Fruit fly (Drosophila melanogaster) whole organism, embryonic: ENCODE results near the gene CG7362.
A peak's percentile ranks its signal among the peaks of the same experiment; 100 is the strongest.

Experiments used
- ATbp ChIP-seq: fragments of 200-800 bp; sonication (Bioruptor generic); optimal IDR thresholded peaks from 2 replicates; lab custom pipeline; 2017; ENCODE audit warnings: missing biosample characterization, mild to moderate bottlenecking, missing genetic modification characterization, missing genetic modification reagents
- CG10959 ChIP-seq: fragments of 200-800 bp; sonication (Bioruptor generic); IDR thresholded peaks from 2 replicates; pipeline ENCODE4 v1.3.6; 2022; ENCODE audit warnings: missing biosample characterization, missing genetic modification characterization
- CG11456 ChIP-seq: fragments of 200-800 bp; sonication (Bioruptor generic); IDR thresholded peaks from 3 replicates; pipeline ENCODE4 v1.3.6; 2022; ENCODE audit warnings: missing biosample characterization, missing genetic modification characterization
- CG11696 ChIP-seq: fragments of 200-800 bp; sonication (Bioruptor generic); IDR thresholded peaks from 2 replicates; pipeline ENCODE4 v1.3.6; 2022; ENCODE audit warnings: missing biosample characterization, missing genetic modification characterization
- CG14860 ChIP-seq: fragments of 200-800 bp; sonication (Bioruptor generic); IDR thresholded peaks from 3 replicates; pipeline ENCODE4 v1.3.6; 2022; ENCODE audit warnings: missing biosample characterization, missing genetic modification characterization; ENCODE audit not compliant: partially characterized antibody
- CG1603 ChIP-seq: fragments of 200-800 bp; sonication (Bioruptor generic); optimal IDR thresholded peaks from 2 replicates; lab custom pipeline; 2019; ENCODE audit warnings: missing biosample characterization, mild to moderate bottlenecking, missing genetic modification characterization, moderate library complexity
- CG16815 ChIP-seq: fragments of 200-800 bp; sonication (Bioruptor generic); optimal IDR thresholded peaks from 3 replicates; lab custom pipeline; 2017; ENCODE audit warnings: missing biosample characterization, mild to moderate bottlenecking, missing genetic modification characterization
- CG2116 ChIP-seq: fragments of 200-800 bp; sonication (Bioruptor generic); optimal IDR thresholded peaks from 3 replicates; lab custom pipeline; 2018; ENCODE audit warnings: missing biosample characterization, mild to moderate bottlenecking, missing genetic modification characterization
- CG3281 ChIP-seq: fragments of 200-800 bp; sonication (Bioruptor generic); optimal IDR thresholded peaks from 3 replicates; lab custom pipeline; 2017; ENCODE audit warnings: missing biosample characterization, mild to moderate bottlenecking, missing genetic modification characterization
- CG4854 ChIP-seq: fragments of 200-800 bp; sonication (Bioruptor generic); optimal IDR thresholded peaks from 2 replicates; lab custom pipeline; 2016; ENCODE audit warnings: missing biosample characterization, missing genetic modification characterization, inconsistent platforms
- CG6813 ChIP-seq: fragments of 200-800 bp; sonication (Bioruptor generic); optimal IDR thresholded peaks from 2 replicates; lab custom pipeline; 2017; ENCODE audit warnings: missing biosample characterization, missing genetic modification characterization, mild to moderate bottlenecking, moderate library complexity, missing genetic modification reagents
- CG8388 ChIP-seq: fragments of 200-800 bp; sonication (Bioruptor generic); optimal IDR thresholded peaks from 2 replicates; lab custom pipeline; 2019; ENCODE audit warnings: missing biosample characterization, mild to moderate bottlenecking, missing genetic modification characterization, moderate library complexity
- CG9817 ChIP-seq: fragments of 200-800 bp; sonication (Bioruptor generic); optimal IDR thresholded peaks from 2 replicates; lab custom pipeline; 2018; ENCODE audit warnings: missing biosample characterization, mild to moderate bottlenecking, missing genetic modification characterization, moderate library complexity
- D ChIP-seq, 2 experiments: fragments of 200-800 bp in 1 of 2; fragments of >200 bp in 1 of 2; sonication (Bioruptor generic) in 1 of 2; optimal IDR thresholded peaks; 2 replicates in 1 of 2; 3 replicates in 1 of 2; lab custom pipeline; 2017; ENCODE audit warnings: mild to moderate bottlenecking in 1 of 2, missing biosample characterization in 1 of 2, missing genetic modification characterization in 1 of 2, missing genetic modification reagents in 1 of 2
- D19B ChIP-seq: fragments of 200-800 bp; sonication (Bioruptor generic); optimal IDR thresholded peaks from 2 replicates; lab custom pipeline; 2017; ENCODE audit warnings: missing biosample characterization, mild to moderate bottlenecking, missing genetic modification characterization
- H2.0 ChIP-seq: fragments of 200-800 bp; sonication (Bioruptor generic); IDR thresholded peaks from 2 replicates; pipeline ENCODE4 v1.3.6; 2022; ENCODE audit warnings: missing biosample characterization, missing genetic modification characterization
- Hand ChIP-seq: fragments of 200-800 bp; sonication (Bioruptor generic); optimal IDR thresholded peaks from 2 replicates; lab custom pipeline; 2017; ENCODE audit warnings: mild to moderate bottlenecking, missing biosample characterization, missing genetic modification reagents, missing genetic modification characterization
- Hmr ChIP-seq: fragments of 200-800 bp; sonication (Bioruptor generic); optimal IDR thresholded peaks from 3 replicates; lab custom pipeline; 2017; ENCODE audit warnings: mild to moderate bottlenecking, missing biosample characterization, missing genetic modification reagents, missing genetic modification characterization
- Hr3 ChIP-seq: fragments of 200-800 bp; sonication (Bioruptor generic); optimal IDR thresholded peaks from 3 replicates; lab custom pipeline; 2016; ENCODE audit warnings: missing biosample characterization, missing genetic modification characterization
- Jarid2 ChIP-seq: fragments of 200-800 bp; sonication (Bioruptor generic); optimal IDR thresholded peaks from 3 replicates; lab custom pipeline; 2017; ENCODE audit warnings: mild to moderate bottlenecking, missing biosample characterization, missing genetic modification reagents, missing genetic modification characterization
- Med ChIP-seq: fragments of 200-800 bp; sonication (Bioruptor generic); peaks from one replicate; lab custom pipeline; 2016; ENCODE audit warnings: missing biosample characterization, missing genetic modification characterization, mild to moderate bottlenecking, inconsistent platforms, moderate library complexity
- Meics ChIP-seq: fragments of 200-800 bp; sonication (Bioruptor generic); optimal IDR thresholded peaks from 2 replicates; lab custom pipeline; 2017; ENCODE audit warnings: missing biosample characterization, mild to moderate bottlenecking, missing genetic modification characterization
- Ravus ChIP-seq: fragments of 200-800 bp; sonication (Bioruptor generic); IDR thresholded peaks from 2 replicates; pipeline ENCODE4 v1.3.6; 2022; ENCODE audit warnings: missing biosample characterization, missing genetic modification characterization
- Sry-β ChIP-seq: fragments of 200-800 bp; sonication (Bioruptor generic); optimal IDR thresholded peaks from 2 replicates; lab custom pipeline; 2018; ENCODE audit warnings: missing biosample characterization, mild to moderate bottlenecking, missing genetic modification characterization, moderate library complexity
- cato ChIP-seq: fragments of 200-800 bp; sonication (Bioruptor generic); optimal IDR thresholded peaks from 2 replicates; lab custom pipeline; 2016; ENCODE audit warnings: missing biosample characterization, missing genetic modification characterization, borderline replicate concordance
- cwo ChIP-seq: fragments of 200-800 bp; sonication (Bioruptor generic); optimal IDR thresholded peaks from 3 replicates; lab custom pipeline; 2017; ENCODE audit warnings: missing biosample characterization, missing genetic modification characterization, mild to moderate bottlenecking, moderate library complexity, missing genetic modification reagents
- fd64A ChIP-seq: fragments of 200-800 bp; sonication (Bioruptor generic); optimal IDR thresholded peaks from 3 replicates; lab custom pipeline; 2018; ENCODE audit warnings: missing biosample characterization, mild to moderate bottlenecking, missing genetic modification characterization
- fd96Cb ChIP-seq: fragments of 200-800 bp; sonication (Bioruptor generic); optimal IDR thresholded peaks from 2 replicates; lab custom pipeline; 2018; ENCODE audit warnings: missing biosample characterization, mild to moderate bottlenecking, missing genetic modification characterization, moderate library complexity
- insv ChIP-seq, 2 experiments: fragments of 200-800 bp; sonication (Bioruptor generic); optimal IDR thresholded peaks; 3 replicates each; lab custom pipeline; 2016 to 2018; ENCODE audit warnings: missing biosample characterization in 2 of 2, missing genetic modification characterization in 2 of 2
- inv ChIP-seq: fragments of 200-800 bp; sonication (Bioruptor generic); IDR thresholded peaks from 2 replicates; pipeline ENCODE4 v1.3.6; 2022; ENCODE audit warnings: missing biosample characterization, missing genetic modification characterization; ENCODE audit not compliant: partially characterized antibody
- jing ChIP-seq: fragments of 200-800 bp; sonication (Bioruptor generic); optimal IDR thresholded peaks from 2 replicates; lab custom pipeline; 2018; ENCODE audit warnings: missing biosample characterization, mild to moderate bottlenecking, missing genetic modification characterization
- kah ChIP-seq: fragments of 200-800 bp; sonication (Bioruptor generic); optimal IDR thresholded peaks from 2 replicates; lab custom pipeline; 2018; ENCODE audit warnings: missing biosample characterization, mild to moderate bottlenecking, missing genetic modification characterization
- nom ChIP-seq: fragments of 200-800 bp; sonication (Bioruptor generic); optimal IDR thresholded peaks from 2 replicates; lab custom pipeline; 2017; ENCODE audit warnings: missing biosample characterization, missing genetic modification characterization, mild to moderate bottlenecking, moderate library complexity, missing genetic modification reagents
- peb ChIP-seq: fragments of 200-800 bp; sonication (Bioruptor generic); IDR thresholded peaks from 2 replicates; pipeline ENCODE4 v1.3.6; 2022; ENCODE audit warnings: missing biosample characterization, missing genetic modification characterization
- pita ChIP-seq: fragments of 200-800 bp; sonication (Bioruptor generic); optimal IDR thresholded peaks from 2 replicates; lab custom pipeline; 2017; ENCODE audit warnings: missing biosample characterization, mild to moderate bottlenecking, missing genetic modification characterization
- ranshi ChIP-seq: fragments of 200-800 bp; sonication (Bioruptor generic); IDR thresholded peaks from 2 replicates; pipeline ENCODE4 v1.3.6; 2022; ENCODE audit warnings: missing biosample characterization, missing genetic modification characterization
- salm ChIP-seq: fragments of 200-800 bp; sonication (Bioruptor generic); optimal IDR thresholded peaks from 2 replicates; lab custom pipeline; 2018; ENCODE audit warnings: missing biosample characterization, mild to moderate bottlenecking, missing genetic modification characterization
- slou ChIP-seq: fragments of 200-800 bp; sonication (Bioruptor generic); optimal IDR thresholded peaks from 3 replicates; lab custom pipeline; 2016; ENCODE audit warnings: missing biosample characterization, missing genetic modification characterization
- sna ChIP-seq: fragments of 200-800 bp; sonication (Bioruptor generic); IDR thresholded peaks from 2 replicates; pipeline ENCODE4 v1.3.6; 2022; ENCODE audit warnings: missing biosample characterization, missing genetic modification characterization; ENCODE audit not compliant: partially characterized antibody
- sob ChIP-seq: fragments of 200-800 bp; sonication (Bioruptor generic); IDR thresholded peaks from 2 replicates; pipeline ENCODE4 v1.3.6; 2022; ENCODE audit warnings: missing biosample characterization, missing genetic modification characterization
- tgo ChIP-seq: fragments of 200-800 bp; sonication (Bioruptor generic); IDR thresholded peaks from 3 replicates; pipeline ENCODE4 v1.3.6; 2022; ENCODE audit warnings: missing biosample characterization, missing genetic modification characterization
- tin ChIP-seq: fragments of 200-800 bp; sonication (Bioruptor generic); optimal IDR thresholded peaks from 3 replicates; lab custom pipeline; 2016; ENCODE audit warnings: missing biosample characterization, missing genetic modification characterization
- unpg ChIP-seq: fragments of 200-800 bp; sonication (Bioruptor generic); optimal IDR thresholded peaks from 3 replicates; lab custom pipeline; 2018; ENCODE audit warnings: missing biosample characterization, mild to moderate bottlenecking, missing genetic modification characterization, moderate library complexity
- vvl ChIP-seq: fragments of 200-800 bp; sonication (Bioruptor generic); IDR thresholded peaks from 2 replicates; pipeline ENCODE4 v1.3.6; 2022; ENCODE audit warnings: missing biosample characterization, missing genetic modification characterization
- wor ChIP-seq: fragments of 200-800 bp; sonication (Bioruptor generic); IDR thresholded peaks from 2 replicates; pipeline ENCODE4 v1.3.6; 2022; ENCODE audit warnings: missing biosample characterization, missing genetic modification characterization
- zf30C ChIP-seq: fragments of 200-800 bp; sonication (Bioruptor generic); optimal IDR thresholded peaks from 3 replicates; lab custom pipeline; 2018; ENCODE audit warnings: missing biosample characterization, mild to moderate bottlenecking, missing genetic modification characterization

Gene CG7362

DNA sequence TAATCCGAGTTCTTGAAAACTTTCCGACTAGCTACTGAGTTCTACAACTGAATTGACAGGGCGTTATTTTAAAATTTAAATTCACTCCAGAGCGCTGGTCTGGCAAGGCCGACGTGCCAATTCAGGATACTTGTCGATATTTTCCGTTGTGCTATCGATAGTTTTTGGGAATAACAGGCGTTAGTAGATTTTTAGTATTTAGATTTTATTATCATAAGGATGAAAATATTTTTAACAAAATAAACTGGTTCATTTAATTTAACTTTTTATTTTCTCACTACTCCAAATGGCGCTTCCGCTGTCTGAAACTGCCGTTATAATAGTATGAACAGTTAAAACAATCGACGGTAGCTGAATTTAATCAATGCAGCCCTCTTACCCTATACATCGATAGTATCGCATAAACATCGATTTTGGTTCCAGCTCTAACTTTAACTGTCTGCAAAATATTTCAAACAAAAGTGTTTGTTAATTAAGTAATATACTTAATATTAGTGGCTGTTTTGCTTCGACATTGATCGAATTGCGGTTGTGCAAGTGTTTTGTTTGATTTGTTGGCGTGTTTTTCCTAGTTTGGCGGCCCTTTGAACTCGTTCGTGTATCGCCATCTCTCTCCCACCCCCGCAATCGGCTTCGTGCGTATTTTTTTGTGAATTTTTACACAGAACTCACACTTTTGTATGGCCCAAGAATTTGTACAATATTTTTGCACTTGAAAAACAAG, 12.9 kb downstream of the CG7362 start, which contains the start of the genes eff and jvl (continued):
- TF ChIP-seq wor (GFP tag; lab: Robert Waterston, UW): no peak
- TF ChIP-seq H2.0 (GFP tag; lab: Robert Waterston, UW): no peak
- TF ChIP-seq Meics (GFP tag; lab: Kevin White, UChicago): no peak
- TF ChIP-seq CG14860 (GFP tag; lab: Robert Waterston, UW): peak; percentile 92
- TF ChIP-seq Sry-β (GFP tag; lab: Kevin White, UChicago): no peak
- no peak for TF ChIP-seq CG3281 (GFP tag; lab: Kevin White, UChicago)
- TF ChIP-seq fd96Cb (tag; lab: Kevin White, UChicago): no peak
- no peak for TF ChIP-seq fd64A (GFP tag; lab: Kevin White, UChicago)
- TF ChIP-seq CG4854 (GFP tag; lab: Kevin White, UChicago): peak; percentile 62
- TF ChIP-seq salm (tag; lab: Kevin White, UChicago): no peak
- TF ChIP-seq sna (GFP tag; lab: Robert Waterston, UW): peak; percentile 99
- no peak for TF ChIP-seq unpg (GFP tag; lab: Kevin White, UChicago)
- peak; percentile 29 for TF ChIP-seq slou
- no peak for TF ChIP-seq nom (GFP tag; lab: Kevin White, UChicago)
- TF ChIP-seq cwo (GFP tag; lab: Kevin White, UChicago): no peak
- TF ChIP-seq Hmr: peak; percentile 54
- TF ChIP-seq CG9817: no peak
- peak; percentile 89 for TF ChIP-seq CG2116
- TF ChIP-seq CG11456: no peak; the same call in 1 of the 3 replicates
- no peak for TF ChIP-seq jing (GFP tag; lab: Kevin White, UChicago)
- no peak for TF ChIP-seq insv (GFP tag; optimal IDR thresholded peaks at IDR 0.05; lab: Kevin White, UChicago)
- TF ChIP-seq peb: no peak
- TF ChIP-seq ranshi (GFP tag; lab: Robert Waterston, UW): no peak
- TF ChIP-seq cato (GFP tag; lab: Kevin White, UChicago): no peak
- peak; percentile 50; the same call in 1 of the 2 replicates for TF ChIP-seq sob
- peak; percentile 32 for TF ChIP-seq Hr3 (GFP tag; lab: Kevin White, UChicago)
- TF ChIP-seq Ravus (GFP tag; lab: Robert Waterston, UW): no peak
- TF ChIP-seq D (optimal IDR thresholded peaks at IDR 0.05; lab: Kevin White, UChicago): no peak
- TF ChIP-seq D (GFP tag; optimal IDR thresholded peaks at IDR 0.05; lab: Kevin White, UChicago): no peak
- peak; percentile 89 for TF ChIP-seq Med (GFP tag; lab: Kevin White, UChicago)
- no peak for TF ChIP-seq CG10959 (GFP tag; lab: Robert Waterston, UW)
- TF ChIP-seq tin: peak; percentile 41
- TF ChIP-seq CG1603: peak; percentile 30
- no peak for TF ChIP-seq CG6813
- TF ChIP-seq ATbp (GFP tag; lab: Kevin White, UChicago): no peak
- TF ChIP-seq Hand: no peak
- no peak for TF ChIP-seq pita (GFP tag; lab: Kevin White, UChicago)
- TF ChIP-seq vvl (GFP tag; lab: Robert Waterston, UW): peak; percentile 68
- TF ChIP-seq inv (GFP tag; lab: Robert Waterston, UW): peak; percentile 94
- no peak for TF ChIP-seq tgo (GFP tag; lab: Robert Waterston, UW)
- TF ChIP-seq kah: no peak
- TF ChIP-seq D19B (GFP tag; lab: Kevin White, UChicago): no peak
- TF ChIP-seq CG11696 (GFP tag; lab: Robert Waterston, UW): no peak
- TF ChIP-seq Jarid2: no peak
- TF ChIP-seq CG16815 (GFP tag; lab: Kevin White, UChicago): no peak
- no peak for TF ChIP-seq zf30C (GFP tag; lab: Kevin White, UChicago)
- TF ChIP-seq CG8388 (GFP tag; lab: Kevin White, UChicago): peak; percentile 16
